Fruit fly (Drosophila melanogaster) whole organism, embryonic: ENCODE results near the gene Elp4.

Experiments
- CG10979 ChIP-seq: fragments of 200-800 bp; sonication (Bioruptor generic); optimal IDR thresholded peaks from 2 replicates; lab custom pipeline; 2018; ENCODE audit warnings: missing biosample characterization, mild to moderate bottlenecking, missing genetic modification characterization, moderate library complexity
- CG11504 ChIP-seq: fragments of 200-800 bp; sonication (Bioruptor generic); optimal IDR thresholded peaks from 3 replicates; lab custom pipeline; 2019; ENCODE audit warnings: missing biosample characterization, mild to moderate bottlenecking, missing genetic modification characterization, moderate library complexity
- CG12219 ChIP-seq: fragments of 200-800 bp; sonication (Bioruptor generic); optimal IDR thresholded peaks from 3 replicates; lab custom pipeline; 2018; ENCODE audit warnings: missing biosample characterization, mild to moderate bottlenecking, missing genetic modification characterization
- CG14014 ChIP-seq: fragments of 200-800 bp; sonication (Bioruptor generic); IDR thresholded peaks from 2 replicates; pipeline ENCODE4 v1.3.6; 2022; ENCODE audit warnings: missing biosample characterization, missing genetic modification characterization
- CG14860 ChIP-seq: fragments of 200-800 bp; sonication (Bioruptor generic); IDR thresholded peaks from 3 replicates; pipeline ENCODE4 v1.3.6; 2022; ENCODE audit warnings: missing biosample characterization, missing genetic modification characterization; ENCODE audit not compliant: partially characterized antibody
- CG17361 ChIP-seq: fragments of 200-800 bp; sonication (Bioruptor generic); IDR thresholded peaks from 3 replicates; pipeline ENCODE4 v1.3.6; 2022; ENCODE audit warnings: missing biosample characterization, missing genetic modification characterization
- CG18011 ChIP-seq: fragments of 200-800 bp; sonication (Bioruptor generic); optimal IDR thresholded peaks from 2 replicates; lab custom pipeline; 2017; ENCODE audit warnings: missing biosample characterization, missing genetic modification characterization, mild to moderate bottlenecking, moderate library complexity, missing genotype
- CG30020 ChIP-seq: fragments of 200-800 bp; optimal IDR thresholded peaks from 2 replicates; lab custom pipeline; 2019; ENCODE audit warnings: missing biosample characterization, mild to moderate bottlenecking, missing genetic modification characterization, moderate library complexity
- CG32772 ChIP-seq: fragments of 200-800 bp; sonication (Bioruptor generic); IDR thresholded peaks from 2 replicates; pipeline ENCODE4 v1.3.6; 2022; ENCODE audit warnings: missing biosample characterization, missing genetic modification characterization
- CG7271 ChIP-seq: fragments of 200-800 bp; sonication (Bioruptor generic); optimal IDR thresholded peaks from 2 replicates; lab custom pipeline; 2018; ENCODE audit warnings: missing biosample characterization, mild to moderate bottlenecking, missing genetic modification characterization, moderate library complexity
- CG7372 ChIP-seq: fragments of 200-800 bp; sonication (Bioruptor generic); IDR thresholded peaks from 2 replicates; pipeline ENCODE4 v1.3.6; 2022; ENCODE audit warnings: missing biosample characterization, missing genetic modification characterization
- CG7963 ChIP-seq: fragments of 200-800 bp; sonication (Bioruptor generic); IDR thresholded peaks from 3 replicates; pipeline ENCODE4 v1.3.6; 2022; ENCODE audit warnings: missing biosample characterization, missing genetic modification characterization; ENCODE audit not compliant: partially characterized antibody
- CTCF ChIP-seq: fragments of 200-800 bp; sonication (Bioruptor generic); optimal IDR thresholded peaks from 2 replicates; lab custom pipeline; 2017; ENCODE audit warnings: missing biosample characterization, mild to moderate bottlenecking, missing genetic modification characterization, moderate library complexity
- CkIIα-i1 ChIP-seq: fragments of 200-800 bp; sonication (Bioruptor generic); IDR thresholded peaks from 2 replicates; pipeline ENCODE4 v1.3.6; 2022; ENCODE audit warnings: missing biosample characterization, missing genetic modification characterization
- CoRest ChIP-seq: fragments of 200-800 bp; sonication (Bioruptor generic); optimal IDR thresholded peaks from 3 replicates; lab custom pipeline; 2018; ENCODE audit warnings: missing biosample characterization, mild to moderate bottlenecking, missing genetic modification characterization, moderate library complexity
- CrebB ChIP-seq: fragments of 200-800 bp; sonication (Bioruptor generic); optimal IDR thresholded peaks from 3 replicates; lab custom pipeline; 2018; ENCODE audit warnings: missing biosample characterization, mild to moderate bottlenecking, missing genetic modification characterization
- D19A ChIP-seq: fragments of 200-800 bp; optimal IDR thresholded peaks from 3 replicates; lab custom pipeline; 2019; ENCODE audit warnings: missing biosample characterization, mild to moderate bottlenecking, missing genetic modification characterization, moderate library complexity
- Deaf1 ChIP-seq: fragments of 200-800 bp; optimal IDR thresholded peaks from 3 replicates; lab custom pipeline; 2019; ENCODE audit warnings: missing biosample characterization, mild to moderate bottlenecking, missing genetic modification characterization, moderate library complexity
- Drgx ChIP-seq: fragments of 200-800 bp; sonication (Bioruptor generic); IDR thresholded peaks from 2 replicates; pipeline ENCODE4 v1.3.6; 2022; ENCODE audit warnings: missing biosample characterization, missing genetic modification characterization
- H15 ChIP-seq: fragments of 200-800 bp; sonication (Bioruptor generic); IDR thresholded peaks from 3 replicates; pipeline ENCODE4 v1.3.6; 2022; ENCODE audit warnings: missing biosample characterization, missing genetic modification characterization
- HLH3B ChIP-seq: fragments of 200-800 bp; sonication (Bioruptor generic); IDR thresholded peaks from 2 replicates; pipeline ENCODE4 v1.3.6; 2022; ENCODE audit warnings: missing biosample characterization, missing genetic modification characterization
- Hmr ChIP-seq: fragments of 200-800 bp; sonication (Bioruptor generic); optimal IDR thresholded peaks from 3 replicates; lab custom pipeline; 2017; ENCODE audit warnings: mild to moderate bottlenecking, missing biosample characterization, missing genetic modification reagents, missing genetic modification characterization
- NfI ChIP-seq: fragments of 200-800 bp; sonication (Bioruptor generic); optimal IDR thresholded peaks from 3 replicates; lab custom pipeline; 2018; ENCODE audit warnings: missing biosample characterization, mild to moderate bottlenecking, missing genetic modification characterization, moderate library complexity
- PHDP ChIP-seq: fragments of 200-800 bp; sonication (Bioruptor generic); optimal IDR thresholded peaks from 3 replicates; lab custom pipeline; 2018; ENCODE audit warnings: missing biosample characterization, mild to moderate bottlenecking, missing genetic modification characterization, moderate library complexity
- Six4 ChIP-seq: fragments of 200-800 bp; sonication (Bioruptor generic); optimal IDR thresholded peaks from 2 replicates; lab custom pipeline; 2016; ENCODE audit warnings: missing biosample characterization, missing genetic modification characterization
- Sox102F ChIP-seq: fragments of 200-800 bp; sonication (Bioruptor generic); optimal IDR thresholded peaks from 2 replicates; lab custom pipeline; 2018; ENCODE audit warnings: missing biosample characterization, mild to moderate bottlenecking, missing genetic modification characterization, moderate library complexity
- Tbp ChIP-seq: fragments of >200 bp; optimal IDR thresholded peaks from 2 replicates; lab custom pipeline; 2018; ENCODE audit warnings: missing biosample characterization, missing genetic modification characterization
- Xrp1 ChIP-seq: fragments of 200-800 bp; sonication (Bioruptor generic); IDR thresholded peaks from 2 replicates; pipeline ENCODE4 v1.3.6; 2022; ENCODE audit warnings: missing biosample characterization, missing genetic modification characterization
- ase ChIP-seq: fragments of 200-800 bp; sonication (Bioruptor generic); IDR thresholded peaks from 3 replicates; pipeline ENCODE4 v1.3.6; 2022; ENCODE audit warnings: missing biosample characterization, missing genetic modification characterization
- bsh ChIP-seq, 2 experiments: fragments of 200-800 bp; sonication (Bioruptor generic); optimal IDR thresholded peaks; 2 replicates each; lab custom pipeline; 2017 to 2018; ENCODE audit warnings: mild to moderate bottlenecking in 2 of 2, missing biosample characterization in 2 of 2, missing genetic modification characterization in 2 of 2, moderate library complexity in 1 of 2
- chif ChIP-seq, 2 experiments: fragments of 200-800 bp; sonication (Bioruptor generic); optimal IDR thresholded peaks; 3 replicates each; lab custom pipeline; 2016; ENCODE audit warnings: missing biosample characterization in 2 of 2, missing genetic modification characterization in 2 of 2
- dmrt11E ChIP-seq: fragments of 200-800 bp; sonication (Bioruptor generic); optimal IDR thresholded peaks from 3 replicates; lab custom pipeline; 2018; ENCODE audit warnings: missing biosample characterization, mild to moderate bottlenecking, missing genetic modification characterization, moderate library complexity
- emc ChIP-seq: fragments of 200-800 bp; sonication (Bioruptor generic); optimal IDR thresholded peaks from 2 replicates; lab custom pipeline; 2016; ENCODE audit warnings: missing biosample characterization, missing genetic modification characterization
- esg ChIP-seq: fragments of 200-800 bp; sonication (Bioruptor generic); conservative IDR thresholded peaks from 2 replicates; pipeline ENCODE4 v1.3.6; 2022; ENCODE audit warnings: missing biosample characterization, missing genetic modification characterization
- fd102C ChIP-seq: fragments of 200-800 bp; sonication (Bioruptor generic); optimal IDR thresholded peaks from 2 replicates; lab custom pipeline; 2018; ENCODE audit warnings: missing biosample characterization, mild to moderate bottlenecking, missing genetic modification characterization, moderate library complexity
- gcm2 ChIP-seq: fragments of 200-800 bp; sonication (Bioruptor generic); optimal IDR thresholded peaks from 2 replicates; lab custom pipeline; 2016; ENCODE audit warnings: missing biosample characterization, missing genetic modification characterization
- gem ChIP-seq: fragments of 200-800 bp; sonication (Bioruptor generic); optimal IDR thresholded peaks from 2 replicates; lab custom pipeline; 2019; ENCODE audit warnings: missing biosample characterization, mild to moderate bottlenecking, missing genetic modification characterization, moderate library complexity
- gsb ChIP-seq: fragments of 200-800 bp; sonication (Bioruptor generic); IDR thresholded peaks from 2 replicates; pipeline ENCODE4 v1.3.6; 2022; ENCODE audit warnings: missing biosample characterization, missing genetic modification characterization
- lab ChIP-seq: fragments of 200-800 bp; sonication (Bioruptor generic); optimal IDR thresholded peaks from 3 replicates; lab custom pipeline; 2017; ENCODE audit warnings: missing biosample characterization, missing genetic modification characterization, mild to moderate bottlenecking, moderate library complexity, missing genetic modification reagents
- lbe ChIP-seq: fragments of 200-800 bp; sonication (Bioruptor generic); optimal IDR thresholded peaks from 2 replicates; lab custom pipeline; 2016; ENCODE audit warnings: missing biosample characterization, mild to moderate bottlenecking, missing genetic modification characterization
- mam ChIP-seq: fragments of 200-800 bp; sonication (Bioruptor generic); optimal IDR thresholded peaks from 3 replicates; lab custom pipeline; 2016; ENCODE audit warnings: missing biosample characterization, missing genetic modification characterization
- phol ChIP-seq: fragments of 200-800 bp; sonication (Bioruptor generic); optimal IDR thresholded peaks from 3 replicates; lab custom pipeline; 2018; ENCODE audit warnings: missing biosample characterization, mild to moderate bottlenecking, missing genetic modification characterization, moderate library complexity
- pnt ChIP-seq: fragments of 200-800 bp; sonication (Bioruptor generic); optimal IDR thresholded peaks from 3 replicates; lab custom pipeline; 2016; ENCODE audit warnings: missing biosample characterization, missing genetic modification characterization
- ranshi ChIP-seq: fragments of 200-800 bp; sonication (Bioruptor generic); IDR thresholded peaks from 2 replicates; pipeline ENCODE4 v1.3.6; 2022; ENCODE audit warnings: missing biosample characterization, missing genetic modification characterization
- sd ChIP-seq: fragments of 200-800 bp; sonication (Bioruptor generic); optimal IDR thresholded peaks from 3 replicates; lab custom pipeline; 2018; ENCODE audit warnings: missing biosample characterization, mild to moderate bottlenecking, missing genetic modification characterization, moderate library complexity
- sr ChIP-seq: fragments of 200-800 bp; sonication (Bioruptor generic); IDR thresholded peaks from 3 replicates; pipeline ENCODE4 v1.3.6; 2022; ENCODE audit warnings: missing biosample characterization, missing genetic modification characterization
- ttk ChIP-seq: fragments of 200-800 bp; sonication (Bioruptor generic); IDR thresholded peaks from 2 replicates; pipeline ENCODE4 v2.1.2; 2022; ENCODE audit warnings: missing biosample characterization, missing genetic modification characterization
- twi ChIP-seq: fragments of 200-800 bp; optimal IDR thresholded peaks from 2 replicates; lab custom pipeline; 2019; ENCODE audit warnings: missing biosample characterization, mild to moderate bottlenecking, missing genetic modification characterization, moderate library complexity
- zfh1 ChIP-seq: fragments of 200-800 bp; sonication (Bioruptor generic); IDR thresholded peaks from 3 replicates; pipeline ENCODE4 v1.3.6; 2022; ENCODE audit warnings: missing biosample characterization, missing genetic modification characterization

Elp4 gene

DNA sequence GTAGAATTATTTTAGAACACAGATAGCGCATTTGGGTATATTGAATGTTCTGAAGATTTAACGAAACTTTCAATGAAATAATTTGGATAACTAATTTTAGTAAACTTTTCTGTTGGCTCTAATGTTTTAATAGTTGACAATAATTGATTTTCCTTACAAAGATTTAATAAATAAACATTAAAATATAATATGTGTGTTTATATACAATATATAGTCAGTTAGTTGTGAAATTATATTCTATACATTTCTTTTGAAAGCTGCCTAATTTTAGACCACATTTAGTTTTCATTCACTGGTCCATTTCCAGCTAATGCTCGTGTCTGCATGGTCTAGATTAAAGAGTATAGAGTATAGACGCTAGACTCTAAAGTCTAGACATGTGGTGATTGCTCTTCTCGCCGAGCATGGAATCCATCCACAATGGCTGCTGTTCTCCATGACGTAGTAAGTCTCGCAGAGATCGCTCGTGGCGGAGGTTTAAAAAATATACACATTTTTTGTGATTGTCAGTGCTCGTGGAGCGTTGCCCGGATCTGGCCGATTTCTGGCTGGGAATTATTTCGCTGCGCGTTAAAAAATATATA is 35.0 kb downstream of the Elp4 start, which contains the start of gene GluRIIB (continued):
- TF ChIP-seq CkIIα-i1 (GFP tag; lab: Robert Waterston, UW) (no peak), Tbp (no peak), CG12219 (GFP tag; lab: Kevin White, UChicago) (no peak), zfh1 (GFP tag; lab: Robert Waterston, UW) (no peak), CoRest (tag; lab: Kevin White, UChicago) (peak; percentile 36), bsh (GFP tag; optimal IDR thresholded peaks at IDR 0.05; lab: Kevin White, UChicago) (peak in 1 of 2 experiments; percentile 40), sr (GFP tag; lab: Robert Waterston, UW) (no peak), mam (GFP tag; lab: Kevin White, UChicago) (no peak), CTCF (GFP tag; lab: Kevin White, UChicago) (no peak), CG14014 (GFP tag; lab: Robert Waterston, UW) (no peak), CG10979 (tag; lab: Kevin White, UChicago) (peak; percentile 42), chif (GFP tag; optimal IDR thresholded peaks at IDR 0.05; lab: Kevin White, UChicago) (no peak), CG18011 (GFP tag; lab: Kevin White, UChicago) (no peak), D19A (tag; lab: Kevin White, UChicago) (peak; percentile 94), Six4 (no peak)

- TF ChIP-seq pnt (no peak), CG11504 (tag; lab: Kevin White, UChicago) (peak; percentile 37), CG7963 (GFP tag; lab: Robert Waterston, UW) (no peak), Hmr (no peak), lab (GFP tag; lab: Kevin White, UChicago) (peak; percentile 27), Deaf1 (tag; lab: Kevin White, UChicago) (no peak), gem (tag; lab: Kevin White, UChicago) (peak; percentile 41), emc (GFP tag; lab: Kevin White, UChicago) (no peak), PHDP (tag; lab: Kevin White, UChicago) (no peak), ttk (GFP tag; lab: Robert Waterston, UW) (peak; percentile 44; the same call in 1 of the 2 replicates), Drgx (GFP tag; lab: Robert Waterston, UW) (peak; percentile 86), CrebB (tag; lab: Kevin White, UChicago) (no peak), CG17361 (GFP tag; lab: Robert Waterston, UW) (no peak), esg (GFP tag; lab: Robert Waterston, UW) (0 out of 2 replicates have a peak, but pooled peaks have one; percentile 20), dmrt11E (tag; lab: Kevin White, UChicago) (no peak), H15 (GFP tag; lab: Robert Waterston, UW) (0 out of 3 replicates have a peak, but pooled peaks have one; percentile 35), ase (GFP tag; lab: Robert Waterston, UW) (no peak), Xrp1 (GFP tag; lab: Robert Waterston, UW) (peak; percentile 64), bsh (GFP tag; optimal IDR thresholded peaks at IDR 0.05; lab: Kevin White, UChicago) (peak in 1 of 2 experiments; percentile 20), CG32772 (0 out of 2 replicates have a peak, but pooled peaks have one; percentile 24), CG30020 (tag; lab: Kevin White, UChicago) (no peak), gcm2 (no peak), CG7271 (no peak), fd102C (no peak), HLH3B (GFP tag; lab: Robert Waterston, UW) (0 out of 2 replicates have a peak, but pooled peaks have one; percentile 12), phol (tag; lab: Kevin White, UChicago) (peak; percentile 4), gsb (GFP tag; lab: Robert Waterston, UW) (no peak), ranshi (GFP tag; lab: Robert Waterston, UW) (peak; percentile 38; the same call in 1 of the 2 replicates), CG7372 (GFP tag; lab: Robert Waterston, UW) (no peak), twi (tag; lab: Kevin White, UChicago) (no peak), CG14860 (GFP tag; lab: Robert Waterston, UW) (no peak), lbe (no peak), sd (tag; lab: Kevin White, UChicago) (no peak), Sox102F (GFP tag; lab: Kevin White, UChicago) (peak; percentile 36), NfI (GFP tag; lab: Kevin White, UChicago) (no peak)
Measured at dm6 chr2L:5567103-5567502, 43.2 kb downstream of the Elp4 start.
